Worm (Caenorhabditis elegans): Measurements from ENCODE around the gene srlf-7.

Gene srlf-7

DNA sequence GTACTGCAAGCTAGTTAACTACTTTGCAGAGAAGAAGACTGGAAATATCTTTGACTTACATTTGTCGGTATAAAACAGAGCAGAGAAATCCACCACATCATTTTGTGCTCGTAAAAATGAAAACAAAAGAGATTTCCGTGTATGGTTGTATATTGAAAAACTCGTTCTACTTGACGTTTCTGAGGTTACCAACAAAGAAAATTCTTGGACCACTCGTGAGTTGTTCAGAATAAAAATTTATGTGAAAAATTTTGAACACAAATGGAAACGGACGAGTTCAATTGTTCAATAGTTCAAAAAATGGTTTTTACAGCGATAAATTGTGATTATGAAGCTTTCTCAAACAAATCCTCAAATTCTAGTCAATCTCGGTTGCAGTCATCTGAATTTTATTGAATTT, 4.5 kb upstream of the srlf-7 start, which contains the start of gene clec-179:
TSS of gene clec-179 (minus strand) at position 101 of the 400 bp plus-strand sequence.
- TF ChIP-seq R02D3.7 (tag; optimal IDR thresholded peaks at IDR 0.05) (no peak), nhr-129 (tag; optimal IDR thresholded peaks at IDR 0.05) (no peak), zag-1 (tag; optimal IDR thresholded peaks at IDR 0.05) (no peak)

DNA sequence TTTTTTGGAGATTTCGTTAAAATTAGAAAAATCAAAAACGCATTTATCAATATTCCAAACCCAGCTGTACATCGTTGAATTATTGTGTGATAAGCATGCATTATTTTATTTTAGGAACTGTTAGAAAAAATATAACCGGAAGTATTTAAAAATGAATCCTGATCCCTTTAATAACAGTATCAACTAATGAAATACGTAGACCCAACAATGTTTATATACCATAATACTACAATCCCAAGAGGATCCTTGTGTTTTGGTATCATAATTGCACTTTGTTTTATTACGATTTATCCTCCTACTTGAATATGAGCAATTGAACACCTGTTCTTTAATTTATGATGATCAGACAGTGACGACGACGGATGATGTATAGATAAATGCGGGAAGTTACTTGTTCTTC, 2.3 kb upstream of the srlf-7 start, which contains the start of gene str-249:
TSS of gene str-249 (minus strand) at position 101 of the 400 bp plus-strand sequence.
- TF ChIP-seq ama-1 (optimal IDR thresholded peaks at IDR 0.05) (no peak), nhr-25 (tag; optimal IDR thresholded peaks at IDR 0.05) (no peak), sma-3 (GFP tag; optimal IDR thresholded peaks at IDR 0.05) (no peak), lin-13 (GFP tag; optimal IDR thresholded peaks at IDR 0.05) (no peak), mab-5 (tag; optimal IDR thresholded peaks at IDR 0.05) (no peak), gmeb-1 (tag; optimal IDR thresholded peaks at IDR 0.05) (no peak), sem-4 (tag; optimal IDR thresholded peaks at IDR 0.05) (no peak), lin-39 (tag; optimal IDR thresholded peaks at IDR 0.05) (no peak), ZK546.5 (tag; optimal IDR thresholded peaks at IDR 0.05) (no peak)

DNA sequence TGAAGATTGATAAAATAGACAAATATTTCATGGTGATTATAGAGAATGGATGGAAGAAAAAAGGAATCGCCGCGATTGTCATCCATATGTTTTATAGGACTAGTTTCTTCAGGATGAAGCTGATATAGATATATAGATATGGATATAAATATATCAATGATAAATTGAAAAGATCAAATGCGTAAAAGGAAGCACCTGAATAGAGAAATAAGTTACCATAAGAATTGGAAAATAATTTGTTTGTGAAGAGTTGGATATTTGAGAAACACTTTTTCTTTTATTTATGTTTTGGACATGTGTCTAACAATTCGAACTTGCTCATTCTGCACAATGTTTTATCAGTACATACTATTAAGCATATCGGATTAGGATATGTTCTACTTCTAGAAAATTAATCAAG, 1.1 kb upstream of the srlf-7 start, which contains the start of gene C42D4.13:
TSS of gene C42D4.13 (minus strand) at position 101 of the 400 bp plus-strand sequence.
- TF ChIP-seq ama-1 (optimal IDR thresholded peaks at IDR 0.05) (no peak), zag-1 (tag; optimal IDR thresholded peaks at IDR 0.05) (no peak), lin-13 (GFP tag; optimal IDR thresholded peaks at IDR 0.05) (no peak)

DNA sequence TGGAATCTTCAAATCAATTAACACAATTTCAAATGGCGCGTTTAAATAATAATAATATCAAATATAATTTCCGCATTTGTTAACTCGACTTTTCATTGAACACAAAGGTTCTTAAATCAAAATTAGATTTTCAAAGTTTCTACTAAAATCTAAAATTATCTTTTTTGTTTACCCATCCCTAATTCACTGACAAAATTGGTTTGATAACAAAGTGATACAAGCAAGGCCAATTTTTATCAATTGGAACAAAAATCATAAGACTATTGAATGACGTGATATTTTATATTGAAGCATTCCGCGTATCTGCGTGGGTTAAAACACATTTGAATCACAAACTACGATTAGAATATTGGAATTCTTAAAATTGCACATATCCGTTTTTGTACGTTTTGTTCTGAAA, 1.3 kb downstream of the srlf-7 start:
- TF ChIP-seq nhr-21 (tag; optimal IDR thresholded peaks at IDR 0.05) (peak; percentile 0), ceh-16 (tag; optimal IDR thresholded peaks at IDR 0.05) (no peak), nhr-237 (tag; optimal IDR thresholded peaks at IDR 0.05) (no peak), aly-2 (tag; optimal IDR thresholded peaks at IDR 0.05) (no peak), nhr-25 (tag; optimal IDR thresholded peaks at IDR 0.05) (no peak), sma-3 (GFP tag; optimal IDR thresholded peaks at IDR 0.05) (peak; percentile 38), ztf-4 (tag; optimal IDR thresholded peaks at IDR 0.05) (no peak), crh-2 (tag; optimal IDR thresholded peaks at IDR 0.05) (peak; percentile 47), fos-1 (tag; optimal IDR thresholded peaks at IDR 0.05) (peak; percentile 78), unc-62 (GFP tag; optimal IDR thresholded peaks at IDR 0.05) (no peak), ZK546.5 (tag; optimal IDR thresholded peaks at IDR 0.05) (no peak), gmeb-1 (tag; optimal IDR thresholded peaks at IDR 0.05) (peak; percentile 51), nhr-77 (tag; optimal IDR thresholded peaks at IDR 0.05) (no peak), lin-11 (tag; optimal IDR thresholded peaks at IDR 0.05) (no peak), nhr-12 (tag; optimal IDR thresholded peaks at IDR 0.05) (no peak), lin-13 (GFP tag; optimal IDR thresholded peaks at IDR 0.05) (no peak), sma-9 (GFP tag; optimal IDR thresholded peaks at IDR 0.05) (peak; percentile 83), sma-9 (tag; optimal IDR thresholded peaks at IDR 0.05) (no peak), nhr-23 (tag; optimal IDR thresholded peaks at IDR 0.05) (no peak), snpc-4 (tag; optimal IDR thresholded peaks at IDR 0.05) (no peak), F13H6.1 (tag; optimal IDR thresholded peaks at IDR 0.05) (no peak), peb-1 (tag; optimal IDR thresholded peaks at IDR 0.05) (no peak), skn-1 (tag; optimal IDR thresholded peaks at IDR 0.05) (no peak), ceh-82 (tag; optimal IDR thresholded peaks at IDR 0.05) (no peak), unc-39 (tag; optimal IDR thresholded peaks at IDR 0.05) (no peak), nhr-6 (tag; optimal IDR thresholded peaks at IDR 0.05) (no peak), alr-1 (tag; optimal IDR thresholded peaks at IDR 0.05) (no peak)

DNA sequence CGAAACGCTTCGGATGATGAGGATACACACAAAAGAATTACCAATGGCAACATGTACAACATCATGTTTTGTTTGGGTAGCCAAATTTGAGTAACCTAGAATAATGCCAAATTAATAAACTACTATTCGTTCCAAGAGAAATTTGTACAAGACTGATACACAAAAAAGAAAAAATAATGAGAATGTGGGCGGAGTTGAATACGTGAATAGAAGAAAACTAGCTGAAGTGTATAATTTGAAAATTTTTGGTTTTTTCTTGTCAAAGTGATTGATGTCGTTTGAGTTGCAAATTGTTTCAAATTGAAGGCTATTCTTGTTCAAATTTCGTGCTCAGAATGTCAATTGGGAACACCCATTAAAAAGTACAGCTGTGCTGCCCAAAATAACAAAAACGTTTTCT, 2.7 kb downstream of the srlf-7 start, which contains the start of gene R13A1.5:
TSS of gene R13A1.5 (minus strand) at position 101 of the 400 bp plus-strand sequence.
- TF ChIP-seq nhr-77 (tag; optimal IDR thresholded peaks at IDR 0.05) (no peak), unc-55 (GFP tag; optimal IDR thresholded peaks at IDR 0.05) (no peak), C34F6.9 (tag; optimal IDR thresholded peaks at IDR 0.05) (no peak), sma-3 (GFP tag; optimal IDR thresholded peaks at IDR 0.05) (no peak), lsy-2 (tag; optimal IDR thresholded peaks at IDR 0.05) (no peak), nhr-129 (tag; optimal IDR thresholded peaks at IDR 0.05) (no peak)
